Fruit fly (Drosophila melanogaster) whole organism, pupa: ENCODE measurements around the gene yps.

Source experiments
- CG10348 ChIP-seq: fragments of 200-800 bp; sonication (Bioruptor generic); IDR thresholded peaks from 2 replicates; pipeline ENCODE4 v1.3.6; 2022; ENCODE audit warnings: missing biosample characterization, missing genetic modification characterization
- CG12605 ChIP-seq: fragments of 200-800 bp; sonication (Bioruptor generic); IDR thresholded peaks from 2 replicates; pipeline ENCODE4 v1.3.6; 2022; ENCODE audit warnings: missing biosample characterization, missing genetic modification characterization
- CG13204 ChIP-seq: fragments of 200-800 bp; sonication (Bioruptor generic); optimal IDR thresholded peaks from 2 replicates; lab custom pipeline; 2018; ENCODE audit warnings: missing biosample characterization, mild to moderate bottlenecking, missing genetic modification characterization, moderate library complexity
- CG14655 ChIP-seq: fragments of 200-800 bp; sonication (Bioruptor generic); optimal IDR thresholded peaks from 3 replicates; lab custom pipeline; 2017; ENCODE audit warnings: mild to moderate bottlenecking, missing biosample characterization, missing genetic modification reagents, missing genetic modification characterization
- CG15710 ChIP-seq: fragments of 200-800 bp; sonication (Bioruptor generic); optimal IDR thresholded peaks from 2 replicates; lab custom pipeline; 2018; ENCODE audit warnings: missing biosample characterization, mild to moderate bottlenecking, missing genetic modification characterization, moderate library complexity
- CG17806 ChIP-seq: fragments of 200-800 bp; sonication (Bioruptor generic); optimal IDR thresholded peaks from 2 replicates; lab custom pipeline; 2018; ENCODE audit warnings: missing biosample characterization, mild to moderate bottlenecking, missing genetic modification characterization, moderate library complexity
- CG32121 ChIP-seq: fragments of 200-800 bp; sonication (Bioruptor generic); IDR thresholded peaks from 2 replicates; pipeline ENCODE4 v1.3.6; 2022; ENCODE audit warnings: missing biosample characterization, missing genetic modification characterization
- CG34367 ChIP-seq: fragments of 200-800 bp; sonication (Bioruptor generic); optimal IDR thresholded peaks from 2 replicates; lab custom pipeline; 2018; ENCODE audit warnings: missing biosample characterization, mild to moderate bottlenecking, missing genetic modification characterization
- CG4496 ChIP-seq: fragments of 200-800 bp; sonication (Bioruptor generic); IDR thresholded peaks from 3 replicates; pipeline ENCODE4 v1.3.6; 2022; ENCODE audit warnings: missing biosample characterization, missing genetic modification characterization
- CG8159 ChIP-seq: fragments of 200-800 bp; sonication (Bioruptor generic); optimal IDR thresholded peaks from 3 replicates; lab custom pipeline; 2018; ENCODE audit warnings: missing biosample characterization, mild to moderate bottlenecking, missing genetic modification characterization, moderate library complexity
- CG8301 ChIP-seq: fragments of 200-800 bp; sonication (Bioruptor generic); optimal IDR thresholded peaks from 2 replicates; lab custom pipeline; 2018; ENCODE audit warnings: missing biosample characterization, mild to moderate bottlenecking, missing genetic modification characterization
- CG9948 ChIP-seq: fragments of 200-800 bp; sonication (Bioruptor generic); optimal IDR thresholded peaks from 2 replicates; lab custom pipeline; 2018; ENCODE audit warnings: missing biosample characterization, mild to moderate bottlenecking, missing genetic modification characterization, moderate library complexity
- D1 ChIP-seq: fragments of 200-800 bp; sonication (Bioruptor generic); optimal IDR thresholded peaks from 2 replicates; lab custom pipeline; 2018; ENCODE audit warnings: missing biosample characterization, mild to moderate bottlenecking, missing genetic modification characterization, moderate library complexity
- EcR ChIP-seq: fragments of 200-800 bp; sonication (Bioruptor generic); optimal IDR thresholded peaks from 3 replicates; lab custom pipeline; 2019; ENCODE audit warnings: missing biosample characterization, missing genetic modification characterization, mild to moderate bottlenecking, moderate library complexity, missing genetic modification reagents
- Ets98B ChIP-seq: fragments of 200-800 bp; sonication (Bioruptor generic); IDR thresholded peaks from 2 replicates; pipeline ENCODE4 v1.3.6; 2022; ENCODE audit warnings: missing biosample characterization, missing genetic modification characterization
- Pif1A ChIP-seq: fragments of 200-800 bp; sonication (Bioruptor generic); optimal IDR thresholded peaks from 3 replicates; lab custom pipeline; 2016; ENCODE audit warnings: missing biosample characterization, missing genetic modification characterization
- Pif1B ChIP-seq: fragments of 200-800 bp; sonication (Bioruptor generic); optimal IDR thresholded peaks from 3 replicates; lab custom pipeline; 2016; ENCODE audit warnings: missing biosample characterization, missing genetic modification characterization
- Snoo ChIP-seq: fragments of 200-800 bp; sonication (Bioruptor generic); optimal IDR thresholded peaks from 3 replicates; lab custom pipeline; 2017; ENCODE audit warnings: missing biosample characterization, mild to moderate bottlenecking, missing genetic modification characterization, inconsistent platforms
- fd96Ca ChIP-seq: fragments of 200-800 bp; sonication (Bioruptor generic); IDR thresholded peaks from 3 replicates; pipeline ENCODE4 v1.3.6; 2022; ENCODE audit warnings: missing biosample characterization, missing genetic modification characterization
- gl ChIP-seq: fragments of 200-800 bp; sonication (Bioruptor generic); optimal IDR thresholded peaks from 2 replicates; lab custom pipeline; 2018; ENCODE audit warnings: missing biosample characterization, mild to moderate bottlenecking, missing genetic modification characterization
- rn ChIP-seq: fragments of 200-800 bp; sonication (Bioruptor generic); IDR thresholded peaks from 2 replicates; pipeline ENCODE4 v1.3.6; 2022; ENCODE audit warnings: missing biosample characterization, missing genetic modification characterization

yps gene

dm6 chr3L:12082521-12082841, 42.5 kb downstream of the yps start:
- TF ChIP-seq EcR (GFP tag; lab: Kevin White, UChicago) (no peak), CG12605 (GFP tag; lab: Robert Waterston, UW) (0 out of 2 replicates have a peak, but pooled peaks have one; percentile 7)

DNA sequence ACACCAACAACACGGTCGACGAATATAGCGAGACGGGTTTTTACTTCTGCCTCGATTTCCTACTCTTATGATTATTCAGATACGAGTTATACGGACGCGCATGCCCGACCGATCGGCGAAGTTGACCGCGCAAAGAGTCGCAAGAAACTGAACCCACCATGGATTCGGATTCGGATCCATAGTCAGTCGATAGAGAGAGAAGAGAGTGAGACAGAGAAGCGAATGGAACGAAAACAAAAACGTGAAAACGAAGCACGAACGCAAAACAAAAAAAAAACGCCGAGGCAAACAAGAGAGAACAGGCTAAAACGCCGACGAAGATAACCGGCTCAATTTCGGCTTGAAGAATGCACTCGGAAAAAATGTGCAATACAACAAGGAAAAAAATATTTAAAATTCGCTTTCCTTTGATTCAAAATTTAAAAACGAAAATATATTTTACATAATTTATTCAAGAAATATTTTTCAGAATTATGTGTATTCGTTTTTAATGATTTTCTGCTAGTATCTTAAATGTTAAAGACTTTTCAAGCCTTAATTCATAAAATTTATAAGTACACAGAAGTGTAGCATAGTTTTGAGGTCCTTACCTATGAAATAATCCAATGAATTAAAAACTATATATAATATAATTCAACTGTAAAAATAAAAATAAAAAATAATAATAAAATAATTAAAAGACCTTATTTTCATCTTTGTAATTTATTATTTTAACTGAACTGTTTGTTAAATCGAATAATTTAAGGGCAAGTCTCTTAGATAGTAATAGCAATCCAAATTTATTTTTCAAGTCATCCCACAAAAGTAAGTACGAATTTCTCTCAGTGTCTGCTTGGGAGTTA, 43.0 kb downstream of the yps start, which contains the start of gene Sema5c:
Sema5c (minus strand) TSS at position 152 of the 842 bp plus-strand sequence.
- TF ChIP-seq Ets98B (peak; percentile 72), CG9948 (peak; percentile 78), Pif1B (peak; percentile 71), rn (GFP tag; lab: Robert Waterston, UW) (peak; percentile 55), CG34367 (tag; lab: Kevin White, UChicago) (peak; percentile 52), CG8301 (tag; lab: Kevin White, UChicago) (peak; percentile 12), EcR (GFP tag; lab: Kevin White, UChicago) (peak; percentile 79), Pif1A (GFP tag; lab: Kevin White, UChicago) (peak; percentile 30), CG14655 (GFP tag; lab: Kevin White, UChicago) (peak; percentile 68), Snoo (tag; lab: Kevin White, UChicago) (peak; percentile 69), CG32121 (GFP tag; lab: Robert Waterston, UW) (peak; percentile 40; the same call in 1 of the 2 replicates), CG4496 (GFP tag; lab: Robert Waterston, UW) (peak; percentile 84), CG10348 (no peak), gl (tag; lab: Kevin White, UChicago) (peak; percentile 63), D1 (tag; lab: Kevin White, UChicago) (no peak), CG17806 (tag; lab: Kevin White, UChicago) (peak; percentile 58), CG12605 (GFP tag; lab: Robert Waterston, UW) (peak; percentile 81), CG15710 (tag; lab: Kevin White, UChicago) (peak; percentile 76), CG13204 (GFP tag; lab: Kevin White, UChicago) (peak; percentile 32), CG8159 (tag; lab: Kevin White, UChicago) (peak; percentile 86), fd96Ca (GFP tag; lab: Robert Waterston, UW) (peak; percentile 53; the same call in 2 of the 3 replicates)

dm6 chr3L:12080423-12080822, 44.5 kb downstream of the yps start:
- no peak for TF ChIP-seq CG32121 (GFP tag; lab: Robert Waterston, UW)
- TF ChIP-seq CG12605 (GFP tag; lab: Robert Waterston, UW): no peak
- no peak for TF ChIP-seq D1 (tag; lab: Kevin White, UChicago)
- TF ChIP-seq CG8159 (tag; lab: Kevin White, UChicago): no peak
- TF ChIP-seq Ets98B: no peak
- TF ChIP-seq EcR (GFP tag; lab: Kevin White, UChicago): no peak
- TF ChIP-seq CG17806 (tag; lab: Kevin White, UChicago): no peak
- no peak for TF ChIP-seq CG15710 (tag; lab: Kevin White, UChicago)
- TF ChIP-seq CG10348: no peak
- TF ChIP-seq rn (GFP tag; lab: Robert Waterston, UW): no peak
- TF ChIP-seq CG4496 (GFP tag; lab: Robert Waterston, UW): no peak
- TF ChIP-seq CG14655 (GFP tag; lab: Kevin White, UChicago): no peak
- no peak for TF ChIP-seq Snoo (tag; lab: Kevin White, UChicago)
- TF ChIP-seq CG8301 (tag; lab: Kevin White, UChicago): no peak
- TF ChIP-seq CG13204 (GFP tag; lab: Kevin White, UChicago): no peak
- TF ChIP-seq Pif1B: no peak
- no peak for TF ChIP-seq Pif1A (GFP tag; lab: Kevin White, UChicago)
- no peak for TF ChIP-seq CG34367 (tag; lab: Kevin White, UChicago)
- no peak for TF ChIP-seq CG9948

- TF ChIP-seq CG32121 (GFP tag; lab: Robert Waterston, UW) (no peak), CG15710 (tag; lab: Kevin White, UChicago) (no peak), CG34367 (tag; lab: Kevin White, UChicago) (no peak), Snoo (tag; lab: Kevin White, UChicago) (no peak), CG12605 (GFP tag; lab: Robert Waterston, UW) (no peak), Pif1B (no peak), CG14655 (GFP tag; lab: Kevin White, UChicago) (no peak), CG13204 (GFP tag; lab: Kevin White, UChicago) (no peak), CG9948 (no peak), rn (GFP tag; lab: Robert Waterston, UW) (no peak), CG10348 (no peak), Ets98B (no peak), EcR (GFP tag; lab: Kevin White, UChicago) (no peak), fd96Ca (GFP tag; lab: Robert Waterston, UW) (no peak), Pif1A (GFP tag; lab: Kevin White, UChicago) (no peak), CG8301 (tag; lab: Kevin White, UChicago) (no peak), CG17806 (tag; lab: Kevin White, UChicago) (no peak)
Measured at dm6 chr3L:12079319-12079933, 45.5 kb downstream of the yps start.
